Fruit fly (Drosophila melanogaster): ENCODE data around the gene PolZ2.
A peak's percentile ranks its signal among the peaks of the same experiment; 100 is the strongest.

DNA sequence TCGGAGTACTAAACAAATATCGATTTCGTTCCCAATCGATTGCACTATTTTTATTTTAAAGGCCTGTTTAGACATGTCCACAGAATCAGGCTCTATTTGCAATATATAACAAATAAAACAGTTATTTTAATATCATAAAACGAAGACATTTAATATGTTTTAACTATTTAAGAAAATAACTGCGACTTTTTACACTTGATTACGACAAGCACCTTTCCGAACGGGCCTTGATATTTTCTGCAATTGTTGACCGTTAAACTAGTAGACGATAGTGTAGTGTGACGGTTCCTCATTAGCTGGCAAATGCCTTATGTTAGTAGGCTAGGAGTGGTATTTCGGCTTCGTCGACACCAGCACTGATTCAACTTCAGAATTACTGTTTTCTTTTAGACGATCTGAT, 20.1 kb upstream of the PolZ2 start, which contains the start of the genes CG2931 and Rheb:
- TF ChIP-seq CG15710 (tag; optimal IDR thresholded peaks at IDR 0.05) (peak; percentile 29), CG13204 (GFP tag; optimal IDR thresholded peaks at IDR 0.05) (no peak), CG10348 (GFP tag; IDR thresholded peaks at IDR 0.05) (no peak), fd96Ca (GFP tag; IDR thresholded peaks at IDR 0.05) (no peak; the same call in 2 of the 3 replicates), Pif1B (GFP tag; optimal IDR thresholded peaks at IDR 0.05) (peak; percentile 25), Ets98B (GFP tag; IDR thresholded peaks at IDR 0.05) (peak; percentile 42; the same call in 1 of the 2 replicates), CG4496 (GFP tag; IDR thresholded peaks at IDR 0.05) (peak; percentile 77), CG32121 (GFP tag; IDR thresholded peaks at IDR 0.05) (peak; percentile 60; the same call in 1 of the 2 replicates)
